Fruit fly (Drosophila melanogaster): ENCODE measurements around the gene CG6576.

dm6 chr3L:8716013-8716412, 39.8 kb upstream of the CG6576 start:
- TF ChIP-seq fd59A (GFP tag; optimal IDR thresholded peaks at IDR 0.05) (no peak), vri (GFP tag; optimal IDR thresholded peaks at IDR 0.05) (peak; percentile 19), CG31627 (GFP tag; optimal IDR thresholded peaks at IDR 0.05) (peak; percentile 47), Smox (GFP tag; optimal IDR thresholded peaks at IDR 0.05) (peak; percentile 68), CG16779 (tag; optimal IDR thresholded peaks at IDR 0.05) (no peak), Blimp-1 (GFP tag; optimal IDR thresholded peaks at IDR 0.05) (no peak), CG11762 (GFP tag; optimal IDR thresholded peaks at IDR 0.05; ENCODE audit: insufficient read depth) (no peak), CG6854 (GFP tag; optimal IDR thresholded peaks at IDR 0.05) (no peak), net (GFP tag; optimal IDR thresholded peaks at IDR 0.05) (peak; percentile 31), CG3919 (GFP tag; optimal IDR thresholded peaks at IDR 0.05) (peak; percentile 44), Eip93F (GFP tag; optimal IDR thresholded peaks at IDR 0.05) (no peak)
